Worm (Caenorhabditis elegans) whole organism, late embryonic: Measurements from ENCODE around the gene php-3.

ENCODE experiments used
- C38D4.7 ChIP-seq: fragments of 200-800 bp; sonication (Bioruptor generic); optimal IDR thresholded peaks from 2 replicates; lab custom pipeline; 2018; ENCODE audit warnings: mild to moderate bottlenecking, missing genetic modification characterization, moderate library complexity, missing compliant biosample characterization
- K02D7.2 ChIP-seq: sonication (generic microtip); optimal IDR thresholded peaks from 2 replicates; lab custom pipeline; 2017; ENCODE audit warnings: mild to moderate bottlenecking, missing genetic modification characterization, missing compliant biosample characterization
- ahr-1 ChIP-seq: sonication (generic microtip); optimal IDR thresholded peaks from 2 replicates; lab custom pipeline; 2016; ENCODE audit warnings: missing genetic modification characterization, missing compliant biosample characterization
- ama-1 ChIP-seq: fragments of 150-350 bp; optimal IDR thresholded peaks from 2 replicates; lab custom pipeline; 2014
- ceh-14 ChIP-seq: sonication (generic microtip); optimal IDR thresholded peaks from 2 replicates; lab custom pipeline; 2016; ENCODE audit warnings: missing genotype, missing genetic modification characterization, missing compliant biosample characterization
- ceh-19 ChIP-seq: fragments of 200-800 bp; sonication (Bioruptor generic); optimal IDR thresholded peaks from 2 replicates; lab custom pipeline; 2018; ENCODE audit warnings: mild to moderate bottlenecking, missing genetic modification characterization, missing compliant biosample characterization
- ceh-2 ChIP-seq: sonication (generic microtip); optimal IDR thresholded peaks from 2 replicates; lab custom pipeline; 2016; ENCODE audit warnings: missing genotype, missing genetic modification characterization, missing compliant biosample characterization
- ceh-31 ChIP-seq: sonication (generic microtip); optimal IDR thresholded peaks from 2 replicates; lab custom pipeline; 2016; ENCODE audit warnings: missing genetic modification characterization, missing compliant biosample characterization
- ceh-48 ChIP-seq: sonication (generic microtip); optimal IDR thresholded peaks from 2 replicates; lab custom pipeline; 2016; ENCODE audit warnings: missing genetic modification characterization, inconsistent platforms, missing compliant biosample characterization
- elt-2 ChIP-seq: sonication (generic microtip); optimal IDR thresholded peaks from 2 replicates; lab custom pipeline; 2016; ENCODE audit warnings: missing genetic modification reagents, missing genetic modification characterization, missing compliant biosample characterization
- elt-4 ChIP-seq: sonication (generic microtip); optimal IDR thresholded peaks from 2 replicates; lab custom pipeline; 2016; ENCODE audit warnings: missing genetic modification characterization, missing compliant biosample characterization
- ets-4 ChIP-seq: sonication (generic microtip); optimal IDR thresholded peaks from 2 replicates; lab custom pipeline; 2016; ENCODE audit warnings: missing genetic modification characterization, missing compliant biosample characterization
- fkh-6 ChIP-seq: sonication (generic microtip); optimal IDR thresholded peaks from 2 replicates; lab custom pipeline; 2016; ENCODE audit warnings: missing genetic modification characterization, missing compliant biosample characterization
- gmeb-2 ChIP-seq: sonication (generic microtip); optimal IDR thresholded peaks from 2 replicates; lab custom pipeline; 2016; ENCODE audit warnings: missing genetic modification characterization, inconsistent platforms, missing compliant biosample characterization
- hlh-8 ChIP-seq: sonication (generic microtip); optimal IDR thresholded peaks from 2 replicates; lab custom pipeline; 2016; ENCODE audit warnings: missing genotype, missing genetic modification characterization, missing compliant biosample characterization
- lim-6 ChIP-seq: sonication (generic microtip); optimal IDR thresholded peaks from 2 replicates; lab custom pipeline; 2016; ENCODE audit warnings: missing genetic modification characterization, missing compliant biosample characterization
- lin-11 ChIP-seq: fragments of 200-800 bp; sonication (Bioruptor generic); optimal IDR thresholded peaks from 2 replicates; lab custom pipeline; 2018; ENCODE audit warnings: mild to moderate bottlenecking, missing genetic modification characterization, missing compliant biosample characterization
- madf-2 ChIP-seq: sonication (generic microtip); optimal IDR thresholded peaks from 2 replicates; lab custom pipeline; 2017; ENCODE audit warnings: missing genetic modification characterization, missing compliant biosample characterization
- mec-3 ChIP-seq: sonication (generic microtip); optimal IDR thresholded peaks from 2 replicates; lab custom pipeline; 2016; ENCODE audit warnings: borderline replicate concordance, missing genetic modification characterization, missing compliant biosample characterization
- nfya-1 ChIP-seq: sonication (generic microtip); optimal IDR thresholded peaks from 2 replicates; lab custom pipeline; 2017; ENCODE audit warnings: missing genetic modification characterization, mild to moderate bottlenecking, missing compliant biosample characterization, antibody characterized with exemption, moderate library complexity
- nhr-11 ChIP-seq: fragments of 150-350 bp; optimal IDR thresholded peaks from 2 replicates; lab custom pipeline; 2014; ENCODE audit warnings: missing biosample characterization, missing genetic modification characterization
- pha-4 ChIP-seq: fragments of 150-350 bp; optimal IDR thresholded peaks from 2 replicates; lab custom pipeline; 2018; ENCODE audit warnings: missing biosample characterization, missing genetic modification reagents, missing genetic modification characterization
- pqm-1 ChIP-seq: sonication (generic microtip); optimal IDR thresholded peaks from 2 replicates; lab custom pipeline; 2016; ENCODE audit warnings: missing genetic modification characterization, missing compliant biosample characterization
- rnt-1 ChIP-seq: sonication (generic microtip); optimal IDR thresholded peaks from 2 replicates; lab custom pipeline; 2016; ENCODE audit warnings: missing genetic modification characterization, missing compliant biosample characterization
- tbx-2 ChIP-seq: sonication (generic microtip); optimal IDR thresholded peaks from 2 replicates; lab custom pipeline; 2016; ENCODE audit warnings: missing genetic modification characterization, missing compliant biosample characterization
- tbx-7 ChIP-seq: sonication (generic microtip); optimal IDR thresholded peaks from 2 replicates; lab custom pipeline; 2016; ENCODE audit warnings: missing genotype, missing genetic modification characterization, missing compliant biosample characterization
- unc-3 ChIP-seq, 2 experiments: fragments of 200-800 bp in 1 of 2; sonication (Bioruptor generic) in 1 of 2; sonication (generic microtip) in 1 of 2; conservative IDR thresholded peaks in 1 of 2; optimal IDR thresholded peaks in 1 of 2; 2 replicates each; pipeline versions ENCODE4 v1.3.6 to Lab custom; 2016 to 2022; ENCODE audit warnings: missing compliant biosample characterization in 2 of 2, missing genetic modification characterization in 2 of 2, missing genetic modification reagents in 1 of 2
- unc-42 ChIP-seq: sonication (generic microtip); optimal IDR thresholded peaks from 2 replicates; lab custom pipeline; 2016; ENCODE audit warnings: missing genotype, missing genetic modification characterization, missing compliant biosample characterization
- zip-5 ChIP-seq: sonication (generic microtip); optimal IDR thresholded peaks from 2 replicates; lab custom pipeline; 2016; ENCODE audit warnings: missing genetic modification characterization, missing compliant biosample characterization

The php-3 gene

DNA sequence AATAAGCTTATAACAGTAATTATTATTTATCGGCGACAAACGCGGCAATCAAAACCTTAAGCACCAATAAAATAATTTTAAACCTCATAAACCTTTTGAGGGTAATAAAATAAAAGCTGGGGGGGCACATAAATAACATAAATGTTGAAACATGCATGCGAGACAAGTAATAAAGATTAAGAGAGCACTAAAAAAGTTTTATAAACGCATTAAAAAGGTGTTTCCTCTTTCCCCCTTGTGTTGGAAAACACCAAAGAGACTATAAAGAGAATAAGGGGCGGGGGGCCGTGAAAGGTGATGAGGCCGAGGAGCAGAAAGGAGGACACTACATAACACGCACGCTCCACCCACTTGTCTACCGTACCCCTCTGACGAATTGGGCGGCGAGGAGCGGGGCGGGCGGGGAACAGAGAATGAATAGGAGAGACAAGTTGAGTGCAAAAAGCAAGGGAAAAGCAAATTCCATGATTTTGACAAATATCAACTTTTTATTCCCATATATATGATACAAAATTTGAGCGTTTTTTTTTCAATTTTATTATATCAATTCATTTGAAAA lies 7.5 kb upstream of the php-3 start:
- TF ChIP-seq tbx-2, result peak; percentile 2
- no peak for TF ChIP-seq ceh-2 (tag; lab: Kevin White, UChicago)
- TF ChIP-seq nfya-1, result peak; percentile 92
- TF ChIP-seq elt-2, result peak; percentile 14
- no peak for TF ChIP-seq C38D4.7

ce11 chrIII:12084216-12084615 lies 6.9 kb upstream of the php-3 start, which contains the start of gene nob-1:
TSS of gene nob-1 (minus strand) at chrIII:12084316.
- no peak for TF ChIP-seq ahr-1 (tag; lab: Kevin White, UChicago)
- no peak for TF ChIP-seq pqm-1 (tag; lab: Kevin White, UChicago)
- TF ChIP-seq tbx-7, result no peak

DNA sequence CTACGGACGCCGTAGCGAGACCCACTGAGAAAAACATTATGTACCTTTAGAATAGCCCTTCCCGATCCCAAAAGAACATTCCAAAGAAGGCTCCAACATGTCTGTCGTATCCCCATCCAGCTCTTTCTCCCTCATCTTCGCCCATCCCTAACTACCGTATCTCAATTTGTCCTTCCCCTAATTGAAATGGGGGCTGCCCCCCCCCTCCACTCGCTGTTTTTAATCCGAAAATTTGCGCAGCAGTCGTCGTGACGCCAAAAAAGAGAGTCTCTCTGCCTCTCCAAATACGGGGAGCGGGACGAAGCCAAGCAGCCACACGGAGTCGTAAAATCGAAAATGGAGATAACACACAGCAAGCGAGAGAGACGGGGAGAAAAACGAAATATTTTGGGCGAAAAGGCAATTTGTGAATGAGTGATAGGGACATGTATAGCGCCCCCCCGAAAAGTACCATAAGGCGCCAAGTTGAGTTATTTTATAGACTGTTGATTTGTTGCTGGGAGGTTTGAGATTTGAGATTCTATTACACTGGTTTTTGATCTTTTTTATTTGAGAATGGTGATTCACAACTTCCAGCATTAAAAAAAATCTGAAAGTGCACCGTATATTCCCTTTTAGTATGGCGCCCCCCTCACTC lies 4.8 kb upstream of the php-3 start:
- TF ChIP-seq unc-3 (GFP tag; conservative IDR thresholded peaks at IDR 0.05; lab: Robert Waterston, UW) (no peak), unc-3 (tag; optimal IDR thresholded peaks at IDR 0.05; lab: Kevin White, UChicago) (no peak), ceh-14 (tag; lab: Kevin White, UChicago) (peak; percentile 61), unc-42 (tag; lab: Kevin White, UChicago) (no peak), ceh-48 (no peak)

DNA sequence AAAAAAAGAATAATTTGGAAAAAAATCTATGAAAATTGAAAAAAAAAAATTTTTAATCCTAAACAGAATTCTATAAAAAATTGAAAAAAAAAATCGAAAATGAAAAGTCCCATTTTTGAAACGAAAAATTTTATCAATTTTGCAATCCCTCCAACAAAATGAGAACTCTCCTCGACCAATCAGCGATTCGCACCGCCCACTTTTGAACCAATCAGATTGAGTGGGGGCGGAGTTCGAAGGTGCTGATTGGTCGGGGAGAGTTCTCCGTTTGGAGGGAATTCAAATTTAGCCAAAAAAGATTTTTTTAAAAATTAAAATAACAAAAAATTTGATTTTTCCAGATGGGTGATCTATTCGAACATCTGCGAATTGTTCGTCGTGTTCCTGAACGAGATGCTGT lies 9.6 kb downstream of the php-3 start:
- TF ChIP-seq pha-4 (tag; lab: Kevin White, UChicago) (no peak), nfya-1 (peak; percentile 85)

ce11 chrIII:12064494-12064893 lies 12.9 kb downstream of the php-3 start:
- TF ChIP-seq elt-4 (tag; lab: Kevin White, UChicago) (no peak), nfya-1 (peak; percentile 72)

- TF ChIP-seq nfya-1 (peak; percentile 67), fkh-6 (tag; lab: Kevin White, UChicago) (no peak)
These were observed 13.4 kb downstream of the php-3 start for ce11 chrIII:12063934-12064333.

- no peak for TF ChIP-seq hlh-8
- TF ChIP-seq nfya-1, result no peak
- TF ChIP-seq elt-4 (tag; lab: Kevin White, UChicago), result no peak
- no peak for TF ChIP-seq pha-4 (tag; lab: Kevin White, UChicago)
- no peak for TF ChIP-seq madf-2 (tag; lab: Kevin White, UChicago)
These were observed 15.9 kb downstream of the php-3 start, which contains the start of gene zyg-8 for ce11 chrIII:12061413-12061812. TSS of gene zyg-8 (plus strand) at chrIII:12061713.

DNA sequence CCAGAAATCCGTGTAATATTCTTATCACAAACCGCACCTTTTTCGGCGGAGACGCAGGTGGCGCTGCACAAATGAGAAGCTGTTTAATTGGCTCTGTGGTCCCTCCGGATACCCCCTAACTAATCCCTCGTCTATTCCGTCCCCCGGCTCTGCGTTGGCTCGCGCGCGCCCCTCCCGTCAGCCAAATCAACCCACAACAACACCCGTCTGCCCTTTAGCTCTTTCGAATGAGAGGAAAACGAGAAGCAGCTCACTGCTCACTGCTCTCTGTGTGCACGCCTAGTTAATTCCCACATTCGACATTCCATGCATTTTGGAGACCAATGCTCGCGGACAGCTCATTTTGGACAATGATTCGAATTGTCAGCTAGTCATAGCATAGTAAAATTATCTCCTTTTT lies 17.3 kb downstream of the php-3 start:
- no peak for TF ChIP-seq K02D7.2 (tag; lab: Kevin White, UChicago)
- peak; percentile 53 for TF ChIP-seq ceh-14 (tag; lab: Kevin White, UChicago)
- TF ChIP-seq tbx-2, result peak; percentile 1
- TF ChIP-seq unc-42 (tag; lab: Kevin White, UChicago), result peak; percentile 57

DNA sequence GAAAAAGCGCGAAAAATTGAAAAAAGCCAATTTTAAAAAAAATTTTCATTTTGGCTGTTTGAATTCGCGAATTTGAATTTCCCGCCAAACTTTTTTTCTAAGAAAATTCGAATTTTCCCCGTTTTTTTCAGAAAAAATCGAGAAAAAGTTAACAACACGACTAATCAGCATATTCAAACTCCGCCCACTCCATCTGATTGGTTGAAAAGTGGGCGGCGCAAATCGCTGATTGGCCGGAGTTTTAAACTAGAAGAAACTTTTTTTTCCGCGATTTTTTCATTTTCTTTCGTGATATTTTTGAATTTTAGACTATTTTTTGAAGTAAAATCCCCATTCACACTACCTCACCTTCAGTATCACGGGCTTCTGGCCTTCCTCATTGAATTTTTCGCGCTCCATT lies 17.8 kb downstream of the php-3 start:
- TF ChIP-seq nfya-1, result peak; percentile 89
- TF ChIP-seq ets-4 (tag; lab: Kevin White, UChicago), result no peak

- no peak for TF ChIP-seq C38D4.7
- no peak for TF ChIP-seq zip-5 (tag; lab: Kevin White, UChicago)
- TF ChIP-seq ahr-1 (tag; lab: Kevin White, UChicago), result no peak
- no peak for TF ChIP-seq ceh-2 (tag; lab: Kevin White, UChicago)
- TF ChIP-seq rnt-1 (tag; lab: Kevin White, UChicago), result no peak
- TF ChIP-seq ceh-48, result peak; percentile 63
- TF ChIP-seq unc-42 (tag; lab: Kevin White, UChicago), result peak; percentile 92
- peak; percentile 35 for TF ChIP-seq nfya-1
- no peak for TF ChIP-seq lim-6
- TF ChIP-seq ceh-19 (GFP tag; lab: Kevin White, UChicago), result no peak
- TF ChIP-seq nhr-11 (tag; lab: Kevin White, UChicago), result no peak
- TF ChIP-seq unc-3 (GFP tag; conservative IDR thresholded peaks at IDR 0.05; lab: Robert Waterston, UW), result no peak
- no peak for TF ChIP-seq unc-3 (tag; optimal IDR thresholded peaks at IDR 0.05; lab: Kevin White, UChicago)
- no peak for TF ChIP-seq mec-3
- no peak for TF ChIP-seq ama-1 (lab: Kevin White, UChicago)
- TF ChIP-seq ets-4 (tag; lab: Kevin White, UChicago), result no peak
- TF ChIP-seq gmeb-2 (tag; lab: Kevin White, UChicago), result no peak
- no peak for TF ChIP-seq ceh-31 (tag; lab: Kevin White, UChicago)
- no peak for TF ChIP-seq lin-11
- no peak for TF ChIP-seq elt-2
These were observed 18.9 kb downstream of the php-3 start, which contains the start of gene arx-3 for ce11 chrIII:12058429-12058828. TSS of gene arx-3 (minus strand) at chrIII:12058458.
